Worm (Caenorhabditis elegans): ENCODE measurements around the gene atg-13.

- TF ChIP-seq lin-13 (GFP tag; optimal IDR thresholded peaks at IDR 0.05) (no peak), blmp-1 (tag; optimal IDR thresholded peaks at IDR 0.05) (no peak), ztf-11 (tag; optimal IDR thresholded peaks at IDR 0.05) (no peak), nhr-12 (tag; optimal IDR thresholded peaks at IDR 0.05) (no peak), sup-37 (GFP tag; optimal IDR thresholded peaks at IDR 0.05) (no peak), nhr-11 (tag; optimal IDR thresholded peaks at IDR 0.05) (no peak), grh-1 (GFP tag; IDR thresholded peaks at IDR 0.05) (no peak), lin-39 (tag; optimal IDR thresholded peaks at IDR 0.05) (no peak), lir-3 (tag; optimal IDR thresholded peaks at IDR 0.05; ENCODE audit: poor library complexity) (peak; percentile 11), egl-13 (tag; optimal IDR thresholded peaks at IDR 0.05) (no peak), aly-2 (tag; optimal IDR thresholded peaks at IDR 0.05) (no peak), unc-62 (GFP tag; optimal IDR thresholded peaks at IDR 0.05) (no peak), elt-2 (tag; optimal IDR thresholded peaks at IDR 0.05) (no peak), skn-1 (tag; optimal IDR thresholded peaks at IDR 0.05) (no peak)
These were observed 2.8 kb downstream of the atg-13 start, which contains the start of gene D2007.1 for ce11 chrIII:8155166-8155565.
